Fruit fly (Drosophila melanogaster) Kc167 (cell line): ENCODE results near the gene Uxt.

Source experiments
- psq ChIP-seq: fragments of >200 bp; optimal IDR thresholded peaks from 2 replicates; lab custom pipeline; 2017; ENCODE audit warnings: missing external identifiers
- ttk ChIP-seq: sonication (Bioruptor generic); optimal IDR thresholded peaks from 2 replicates; lab custom pipeline; 2017; ENCODE audit warnings: missing external identifiers

dm6 chr2L:15211489-15211888, 44.9 kb upstream of the Uxt start:
- TF ChIP-seq ttk (lab: Kevin White, UChicago) = no peak
- TF ChIP-seq psq (lab: Kevin White, UChicago) = no peak
